Fruit fly (Drosophila melanogaster) whole organism, adult: ENCODE results near the gene mRpL10.

ENCODE experiments used
- CG11617 ChIP-seq: fragments of 200-800 bp; sonication (Bioruptor generic); optimal IDR thresholded peaks from 2 replicates; lab custom pipeline; 2017; ENCODE audit warnings: mild to moderate bottlenecking, missing biosample characterization, missing genetic modification reagents, missing genetic modification characterization
- CG12768 ChIP-seq: fragments of 200-800 bp; sonication (Bioruptor generic); optimal IDR thresholded peaks from 2 replicates; lab custom pipeline; 2017; ENCODE audit warnings: missing biosample characterization, missing genetic modification characterization, mild to moderate bottlenecking, moderate library complexity, missing genetic modification reagents
- CG14711 ChIP-seq: fragments of 200-800 bp; sonication (Bioruptor generic); optimal IDR thresholded peaks from 2 replicates; lab custom pipeline; 2018; ENCODE audit warnings: missing biosample characterization, mild to moderate bottlenecking, missing genetic modification characterization, moderate library complexity
- CG1620 ChIP-seq: fragments of 200-800 bp; sonication (Bioruptor generic); optimal IDR thresholded peaks from 2 replicates; lab custom pipeline; 2016; ENCODE audit warnings: missing biosample characterization, missing genetic modification characterization
- CG33017 ChIP-seq: fragments of 200-800 bp; sonication (Bioruptor generic); optimal IDR thresholded peaks from 2 replicates; lab custom pipeline; 2018; ENCODE audit warnings: missing biosample characterization, mild to moderate bottlenecking, missing genetic modification characterization, moderate library complexity
- CG5204 ChIP-seq: fragments of 200-800 bp; sonication (Bioruptor generic); optimal IDR thresholded peaks from 2 replicates; lab custom pipeline; 2016; ENCODE audit warnings: missing biosample characterization, missing genetic modification characterization
- CG7045 ChIP-seq: fragments of 200-800 bp; sonication (Bioruptor generic); optimal IDR thresholded peaks from 2 replicates; lab custom pipeline; 2017; ENCODE audit warnings: missing biosample characterization, mild to moderate bottlenecking, missing genetic modification characterization
- CG7101 ChIP-seq: fragments of 200-800 bp; sonication (Bioruptor generic); optimal IDR thresholded peaks from 2 replicates; lab custom pipeline; 2018; ENCODE audit warnings: missing biosample characterization, mild to moderate bottlenecking, missing genetic modification characterization, moderate library complexity
- Clk ChIP-seq: fragments of 200-800 bp; sonication (Bioruptor generic); optimal IDR thresholded peaks from 2 replicates; lab custom pipeline; 2017; ENCODE audit warnings: missing biosample characterization, missing genetic modification characterization
- Crg-1 ChIP-seq: fragments of 200-800 bp; sonication (Bioruptor generic); optimal IDR thresholded peaks from 2 replicates; lab custom pipeline; 2016; ENCODE audit warnings: missing biosample characterization, missing genetic modification characterization
- Hr96 ChIP-seq: fragments of 200-800 bp; sonication (Bioruptor generic); optimal IDR thresholded peaks from 2 replicates; lab custom pipeline; 2016; ENCODE audit warnings: missing biosample characterization, missing genetic modification characterization
- Mnt ChIP-seq: fragments of 200-800 bp; sonication (Bioruptor generic); optimal IDR thresholded peaks from 2 replicates; lab custom pipeline; 2016; ENCODE audit warnings: missing biosample characterization, mild to moderate bottlenecking, missing genetic modification characterization
- bab1 ChIP-seq: fragments of 200-800 bp; sonication (Bioruptor generic); optimal IDR thresholded peaks from 3 replicates; lab custom pipeline; 2019; ENCODE audit warnings: missing biosample characterization, mild to moderate bottlenecking, missing genetic modification characterization, moderate library complexity
- cic ChIP-seq: fragments of 200-800 bp; sonication (Bioruptor generic); optimal IDR thresholded peaks from 2 replicates; lab custom pipeline; 2017; ENCODE audit warnings: missing biosample characterization, mild to moderate bottlenecking, missing genetic modification characterization, moderate library complexity
- cnc ChIP-seq, 2 experiments: fragments of >200 bp; optimal IDR thresholded peaks; 2 replicates each; lab custom pipeline; 2017
- kay ChIP-seq: fragments of 200-800 bp; sonication (Bioruptor generic); peaks from one replicate; lab custom pipeline; 2016; ENCODE audit warnings: missing biosample characterization, missing genetic modification characterization, borderline replicate concordance
- ovo ChIP-seq: fragments of 200-800 bp; sonication (Bioruptor generic); optimal IDR thresholded peaks from 2 replicates; lab custom pipeline; 2016; ENCODE audit warnings: missing biosample characterization, missing genetic modification characterization
- pad ChIP-seq: fragments of 200-800 bp; sonication (Bioruptor generic); optimal IDR thresholded peaks from 3 replicates; lab custom pipeline; 2017; ENCODE audit warnings: missing biosample characterization, missing genetic modification characterization, mild to moderate bottlenecking, moderate library complexity, missing genetic modification reagents
- tj ChIP-seq: fragments of 200-800 bp; sonication (Bioruptor generic); optimal IDR thresholded peaks from 3 replicates; lab custom pipeline; 2017; ENCODE audit warnings: missing biosample characterization, mild to moderate bottlenecking, missing genetic modification characterization, moderate library complexity
- toe ChIP-seq: fragments of 200-800 bp; sonication (Bioruptor generic); optimal IDR thresholded peaks from 2 replicates; lab custom pipeline; 2016; ENCODE audit warnings: missing biosample characterization, missing genetic modification characterization

The mRpL10 gene

dm6 chr2L:241415-241814 lies 37.8 kb downstream of the mRpL10 start:
- TF ChIP-seq tj, result no peak
- TF ChIP-seq pad (GFP tag; lab: Kevin White, UChicago), result no peak
- no peak for TF ChIP-seq CG33017 (tag; lab: Kevin White, UChicago)
- TF ChIP-seq CG5204 (GFP tag; lab: Kevin White, UChicago), result no peak
- TF ChIP-seq Crg-1 (GFP tag; lab: Kevin White, UChicago), result no peak
- no peak for TF ChIP-seq CG7045 (GFP tag; lab: Kevin White, UChicago)
- no peak for TF ChIP-seq cnc (optimal IDR thresholded peaks at IDR 0.05; lab: Kevin White, UChicago)
- no peak for TF ChIP-seq bab1 (GFP tag; lab: Kevin White, UChicago)
- no peak for TF ChIP-seq CG12768 (GFP tag; lab: Kevin White, UChicago)
- TF ChIP-seq ovo (GFP tag; lab: Kevin White, UChicago), result no peak
- no peak for TF ChIP-seq Clk
- TF ChIP-seq CG7101 (tag; lab: Kevin White, UChicago), result no peak
- no peak for TF ChIP-seq Hr96 (GFP tag; lab: Kevin White, UChicago)
- TF ChIP-seq cic (GFP tag; lab: Kevin White, UChicago), result no peak
- no peak for TF ChIP-seq kay
- TF ChIP-seq Mnt (GFP tag; lab: Kevin White, UChicago), result no peak
- TF ChIP-seq toe (GFP tag; lab: Kevin White, UChicago), result no peak
- TF ChIP-seq CG14711, result no peak
- TF ChIP-seq CG1620 (GFP tag; lab: Kevin White, UChicago), result no peak
- TF ChIP-seq CG11617 (GFP tag; lab: Kevin White, UChicago), result no peak

- TF ChIP-seq cic (GFP tag; lab: Kevin White, UChicago), result no peak
Observed at dm6 chr2L:243123-243522, 39.5 kb downstream of the mRpL10 start.

dm6 chr2L:243819-244218 lies 40.2 kb downstream of the mRpL10 start:
- TF ChIP-seq CG5204 (GFP tag; lab: Kevin White, UChicago) (no peak), cnc (optimal IDR thresholded peaks at IDR 0.05; lab: Kevin White, UChicago) (no peak), pad (GFP tag; lab: Kevin White, UChicago) (no peak), Mnt (GFP tag; lab: Kevin White, UChicago) (no peak), Crg-1 (GFP tag; lab: Kevin White, UChicago) (no peak), kay (no peak), CG14711 (no peak), CG12768 (GFP tag; lab: Kevin White, UChicago) (no peak), bab1 (GFP tag; lab: Kevin White, UChicago) (no peak), Hr96 (GFP tag; lab: Kevin White, UChicago) (no peak), tj (no peak)

dm6 chr2L:244559-244958 lies 41.0 kb downstream of the mRpL10 start:
- TF ChIP-seq toe (GFP tag; lab: Kevin White, UChicago), result no peak

dm6 chr2L:246656-247340 lies 43.2 kb downstream of the mRpL10 start:
- TF ChIP-seq Mnt (GFP tag; lab: Kevin White, UChicago), result peak; percentile 78
- TF ChIP-seq toe (GFP tag; lab: Kevin White, UChicago), result no peak
- peak; percentile 61 for TF ChIP-seq CG11617 (GFP tag; lab: Kevin White, UChicago)
- TF ChIP-seq cic (GFP tag; lab: Kevin White, UChicago), result peak; percentile 49
- TF ChIP-seq CG33017 (tag; lab: Kevin White, UChicago), result no peak
- no peak for TF ChIP-seq CG7101 (tag; lab: Kevin White, UChicago)
- TF ChIP-seq CG14711, result no peak
- peak; percentile 68 for TF ChIP-seq tj
- no peak for TF ChIP-seq CG5204 (GFP tag; lab: Kevin White, UChicago)
- no peak for TF ChIP-seq CG1620 (GFP tag; lab: Kevin White, UChicago)
- peak; percentile 21 for TF ChIP-seq CG12768 (GFP tag; lab: Kevin White, UChicago)
- no peak for TF ChIP-seq ovo (GFP tag; lab: Kevin White, UChicago)
- TF ChIP-seq cnc (optimal IDR thresholded peaks at IDR 0.05; lab: Kevin White, UChicago), result no peak
- TF ChIP-seq bab1 (GFP tag; lab: Kevin White, UChicago), result no peak
- no peak for TF ChIP-seq Hr96 (GFP tag; lab: Kevin White, UChicago)
- TF ChIP-seq Crg-1 (GFP tag; lab: Kevin White, UChicago), result peak; percentile 2
- TF ChIP-seq kay, result no peak
- no peak for TF ChIP-seq pad (GFP tag; lab: Kevin White, UChicago)
- TF ChIP-seq Clk, result no peak
- peak; percentile 4 for TF ChIP-seq CG7045 (GFP tag; lab: Kevin White, UChicago)

dm6 chr2L:247432-247831 lies 43.9 kb downstream of the mRpL10 start:
- TF ChIP-seq pad (GFP tag; lab: Kevin White, UChicago) (peak; percentile 35), cnc (optimal IDR thresholded peaks at IDR 0.05; lab: Kevin White, UChicago) (no peak)

dm6 chr2L:247845-248473 lies 44.4 kb downstream of the mRpL10 start:
- TF ChIP-seq bab1 (GFP tag; lab: Kevin White, UChicago), result no peak
- no peak for TF ChIP-seq CG1620 (GFP tag; lab: Kevin White, UChicago)
- TF ChIP-seq tj, result peak; percentile 67
- no peak for TF ChIP-seq CG11617 (GFP tag; lab: Kevin White, UChicago)
- no peak for TF ChIP-seq CG33017 (tag; lab: Kevin White, UChicago)
- no peak for TF ChIP-seq CG7045 (GFP tag; lab: Kevin White, UChicago)
- no peak for TF ChIP-seq Mnt (GFP tag; lab: Kevin White, UChicago)
- no peak for TF ChIP-seq toe (GFP tag; lab: Kevin White, UChicago)
- no peak for TF ChIP-seq ovo (GFP tag; lab: Kevin White, UChicago)
- TF ChIP-seq CG5204 (GFP tag; lab: Kevin White, UChicago), result no peak
- no peak for TF ChIP-seq Clk
- TF ChIP-seq pad (GFP tag; lab: Kevin White, UChicago), result no peak
- peak; percentile 24 for TF ChIP-seq CG14711
- no peak for TF ChIP-seq CG12768 (GFP tag; lab: Kevin White, UChicago)
- no peak for TF ChIP-seq cnc (optimal IDR thresholded peaks at IDR 0.05; lab: Kevin White, UChicago)
- TF ChIP-seq kay, result no peak
- TF ChIP-seq Hr96 (GFP tag; lab: Kevin White, UChicago), result no peak
- TF ChIP-seq CG7101 (tag; lab: Kevin White, UChicago), result peak; percentile 17
- no peak for TF ChIP-seq cic (GFP tag; lab: Kevin White, UChicago)
- no peak for TF ChIP-seq Crg-1 (GFP tag; lab: Kevin White, UChicago)
